Fruit fly (Drosophila melanogaster): Measurements from ENCODE around the gene Pk34A.

Pk34A gene

DNA sequence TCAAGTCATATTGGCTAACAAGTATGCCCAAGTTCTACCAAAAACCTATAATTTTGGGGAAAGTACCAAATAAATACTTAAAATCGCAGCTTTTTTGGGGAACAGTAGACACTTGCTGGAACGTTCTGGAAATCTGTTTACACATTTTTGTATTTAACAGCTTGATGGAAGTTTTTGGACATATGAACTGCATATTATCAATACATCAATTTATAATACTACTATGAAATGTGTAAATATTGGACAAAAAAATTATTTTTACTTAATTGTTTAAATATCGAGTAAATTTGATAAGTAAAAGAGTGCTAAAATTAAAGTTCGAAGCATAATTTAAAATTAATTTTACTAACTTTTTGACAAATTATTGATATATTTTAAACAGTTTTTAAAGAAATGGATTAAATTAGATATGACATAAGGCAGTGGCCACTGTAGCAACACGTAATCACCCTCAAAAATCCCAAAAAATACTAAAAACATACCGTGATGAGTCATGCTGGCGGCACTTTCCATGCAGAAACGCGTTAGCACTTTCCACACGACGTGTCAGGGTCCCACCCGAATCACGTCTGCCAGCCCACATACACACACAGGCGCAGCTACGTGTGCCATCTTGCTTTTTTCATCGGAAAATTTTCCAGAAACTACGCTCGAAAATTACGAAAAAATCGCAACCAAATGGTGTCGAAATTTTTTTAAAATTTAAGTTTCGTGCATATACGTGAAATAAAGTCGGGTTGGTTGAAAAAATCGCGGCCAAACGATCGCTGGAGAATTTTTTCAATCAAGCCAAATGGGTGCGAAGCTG lies 6.6 kb downstream of the Pk34A start, which contains the start of gene Sirt1:
TSS of gene Sirt1 (plus strand) at position 571 of the 808 bp plus-strand sequence.
- TF ChIP-seq CG17801 (GFP tag; optimal IDR thresholded peaks at IDR 0.05; ENCODE audit: partially characterized antibody), result peak; percentile 65

DNA sequence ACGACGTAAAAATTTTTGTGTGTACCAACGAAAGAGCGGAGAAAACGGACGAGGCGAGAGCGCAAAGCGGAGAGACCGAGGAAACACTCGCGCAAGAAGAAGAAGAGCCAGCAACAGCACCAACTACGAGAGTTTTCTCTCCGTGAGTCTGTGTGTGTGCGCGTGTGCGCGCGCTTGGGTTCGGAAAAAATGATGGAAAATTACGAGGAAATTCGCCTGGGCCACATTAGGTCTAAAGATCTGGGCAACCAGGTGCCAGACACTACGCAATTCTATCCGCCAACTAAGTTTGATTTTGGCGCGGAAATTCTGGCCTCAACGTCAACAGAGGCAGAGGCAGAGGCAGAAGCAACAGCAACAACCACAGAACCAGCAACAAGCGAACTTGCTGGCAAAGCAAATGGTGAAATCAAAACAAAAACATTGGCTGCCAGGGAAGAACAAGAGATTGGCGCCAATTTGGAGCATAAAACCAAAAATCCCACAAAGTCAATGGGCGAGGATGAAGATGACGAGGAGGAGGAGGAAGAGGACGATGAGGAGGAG lies 7.3 kb downstream of the Pk34A start, which contains the start of gene DnaJ-H:
TSS of gene DnaJ-H (minus strand) at position 271 of the 546 bp plus-strand sequence.
- no peak for TF ChIP-seq CG17801 (GFP tag; optimal IDR thresholded peaks at IDR 0.05; ENCODE audit: partially characterized antibody)

dm6 chr2L:13176123-13176522 lies 17.5 kb downstream of the Pk34A start, which contains the start of gene CG43925:
CG43925 (plus strand) TSS chr2L:13176423.
- no peak for TF ChIP-seq CG17801 (GFP tag; optimal IDR thresholded peaks at IDR 0.05; ENCODE audit: partially characterized antibody)

DNA sequence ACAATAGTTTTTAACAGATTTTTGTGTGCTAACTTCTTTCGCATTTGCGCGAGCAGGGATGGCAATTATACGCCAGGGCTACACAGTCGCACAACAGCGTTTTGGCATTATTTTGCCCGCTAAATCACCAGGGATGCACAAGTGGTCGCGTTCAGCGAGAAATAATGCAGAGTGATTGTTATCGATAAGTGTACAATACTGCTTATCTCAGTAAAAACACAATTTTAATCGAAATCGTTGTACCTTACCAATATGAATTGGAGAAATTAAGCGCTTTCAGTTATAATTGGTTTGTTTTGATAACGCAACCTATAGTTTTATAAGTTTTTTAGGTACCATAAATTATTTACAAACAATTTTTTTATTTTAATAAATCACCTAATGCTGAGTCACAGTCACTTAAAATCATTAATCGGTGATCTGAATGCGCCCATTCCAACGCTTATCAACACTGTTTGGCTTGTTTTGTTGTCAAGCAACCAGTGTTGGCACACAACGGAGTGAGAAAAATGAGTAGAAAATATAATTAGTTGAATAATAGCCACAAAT lies 18.2 kb downstream of the Pk34A start, which contains the start of the genes Sfmbt and CG5439:
TSS of gene Sfmbt (minus strand) at position 85 of the 549 bp plus-strand sequence.
TSS of gene CG5439 (plus strand) at position 450 of the 549 bp plus-strand sequence.
- TF ChIP-seq CG17801 (GFP tag; optimal IDR thresholded peaks at IDR 0.05; ENCODE audit: partially characterized antibody), result peak; percentile 62

- TF ChIP-seq CG17801 (GFP tag; optimal IDR thresholded peaks at IDR 0.05; ENCODE audit: partially characterized antibody), result peak; percentile 21
These were observed 20.5 kb downstream of the Pk34A start, which contains the start of gene Alg7 for dm6 chr2L:13179095-13179494. Alg7 (plus strand) TSS chr2L:13179247.

DNA sequence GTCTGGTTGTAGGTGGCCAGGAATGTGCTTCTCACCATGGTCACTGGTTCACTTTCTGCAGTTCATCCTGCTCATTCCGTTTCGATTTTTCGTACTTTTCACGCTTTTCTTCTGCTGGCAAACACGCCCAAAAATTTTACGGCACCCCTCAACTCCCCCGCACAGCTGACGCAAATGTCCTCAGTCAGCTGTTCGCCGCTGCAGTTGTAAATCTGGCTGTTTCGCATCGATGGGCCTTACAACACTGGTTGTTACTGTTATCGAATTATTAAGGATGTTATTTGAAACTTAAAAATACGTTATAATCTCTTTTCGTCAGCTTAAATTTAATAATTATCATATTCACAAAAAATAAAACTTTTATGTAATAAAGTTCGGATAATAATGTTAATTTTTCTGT lies 23.8 kb downstream of the Pk34A start, which contains the start of gene Mgat3:
TSS of gene Mgat3 (minus strand) at position 182 of the 400 bp plus-strand sequence.
- TF ChIP-seq CG17801 (GFP tag; optimal IDR thresholded peaks at IDR 0.05; ENCODE audit: partially characterized antibody), result no peak

- TF ChIP-seq CG17801 (GFP tag; optimal IDR thresholded peaks at IDR 0.05; ENCODE audit: partially characterized antibody), result no peak
These were observed 24.5 kb downstream of the Pk34A start, which contains the start of gene Rsph1 for dm6 chr2L:13183150-13183549. Rsph1 (plus strand) TSS chr2L:13183450.

- TF ChIP-seq CG17801 (GFP tag; optimal IDR thresholded peaks at IDR 0.05; ENCODE audit: partially characterized antibody), result peak; percentile 23
These were observed 31.9 kb downstream of the Pk34A start for dm6 chr2L:13190534-13190933.

DNA sequence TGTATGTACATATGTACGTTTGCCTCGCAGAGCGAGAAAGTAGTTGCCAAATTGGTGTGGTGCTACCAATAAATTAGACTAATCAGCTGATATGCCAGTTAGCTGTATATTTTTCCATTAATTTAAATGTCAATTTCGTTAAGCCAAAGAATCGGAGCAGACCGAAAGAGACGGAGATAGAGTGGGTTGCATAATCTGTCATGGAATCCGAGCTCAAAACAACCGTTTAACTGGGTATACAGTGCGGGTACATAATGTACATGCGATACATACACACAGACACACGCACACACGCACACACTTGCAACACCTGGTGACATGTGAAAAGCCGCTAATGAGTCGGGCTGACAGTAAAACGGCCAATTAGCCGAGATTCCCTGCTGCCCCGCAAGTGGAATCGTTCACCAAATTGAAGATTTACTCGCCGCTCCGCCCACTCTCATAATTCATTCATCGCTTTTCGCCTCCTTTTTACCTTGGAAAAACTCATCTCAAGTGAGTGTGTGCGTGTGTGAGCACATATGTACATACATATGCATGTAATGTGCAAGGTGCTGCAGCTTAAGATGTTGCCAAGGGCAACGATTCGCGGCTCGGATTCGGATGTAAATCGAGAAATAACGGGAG lies 32.6 kb downstream of the Pk34A start:
- TF ChIP-seq CG17801 (GFP tag; optimal IDR thresholded peaks at IDR 0.05; ENCODE audit: partially characterized antibody), result no peak

DNA sequence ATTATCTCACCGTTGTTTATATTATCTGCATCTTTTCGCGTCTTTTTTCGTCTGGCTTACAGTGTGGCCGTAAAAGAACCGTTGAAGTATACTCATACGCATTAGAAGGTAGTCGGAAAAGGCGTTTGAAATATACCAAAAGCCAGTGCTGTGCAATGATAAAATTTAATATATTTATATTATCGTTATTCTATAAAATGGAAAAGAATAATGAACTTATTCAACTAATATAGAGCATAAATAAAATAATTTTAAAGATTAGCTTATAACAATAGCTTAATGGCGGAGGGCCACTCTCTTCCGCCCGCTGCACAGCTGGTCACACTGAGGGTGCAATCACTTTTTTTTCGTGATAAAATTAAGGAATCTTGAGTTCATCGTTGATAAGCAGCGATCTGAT lies 33.3 kb downstream of the Pk34A start, which contains the start of the genes CG16974 and Edem2:
TSS of gene CG16974 (minus strand) at position 86 of the 400 bp plus-strand sequence.
TSS of gene Edem2 (plus strand) at position 308 of the 400 bp plus-strand sequence.
- TF ChIP-seq CG17801 (GFP tag; optimal IDR thresholded peaks at IDR 0.05; ENCODE audit: partially characterized antibody), result peak; percentile 78

DNA sequence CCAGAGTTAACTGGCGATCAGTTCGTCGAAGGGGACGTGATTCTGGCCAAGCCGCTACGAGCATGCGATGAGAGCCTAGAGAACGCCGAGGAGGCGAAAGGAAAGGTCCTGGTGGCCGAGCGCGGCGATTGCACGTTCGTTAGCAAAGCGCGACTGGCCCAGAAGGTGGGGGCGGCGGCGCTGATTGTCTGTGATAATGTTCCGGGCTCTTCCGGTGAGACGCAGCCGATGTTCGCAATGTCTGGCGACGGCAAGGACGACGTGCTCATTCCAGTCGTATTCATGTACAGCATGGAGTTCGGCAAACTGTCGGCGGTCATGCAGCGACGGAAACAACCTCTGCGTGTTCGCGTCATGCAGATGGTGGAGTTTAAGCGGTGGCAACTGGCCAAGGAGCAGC lies 37.2 kb downstream of the Pk34A start:
- TF ChIP-seq CG17801 (GFP tag; optimal IDR thresholded peaks at IDR 0.05; ENCODE audit: partially characterized antibody), result no peak

- peak; percentile 12 for TF ChIP-seq CG17801 (GFP tag; optimal IDR thresholded peaks at IDR 0.05; ENCODE audit: partially characterized antibody)
These were observed 44.4 kb downstream of the Pk34A start, which contains the start of gene CG16972 for dm6 chr2L:13202960-13203436. CG16972 (minus strand) TSS chr2L:13203295.

- peak; percentile 21 for TF ChIP-seq CG17801 (GFP tag; optimal IDR thresholded peaks at IDR 0.05; ENCODE audit: partially characterized antibody)
These were observed 45.0 kb downstream of the Pk34A start, which contains the start of gene Pect for dm6 chr2L:13203437-13204137. Pect (plus strand) TSS chr2L:13203762.

DNA sequence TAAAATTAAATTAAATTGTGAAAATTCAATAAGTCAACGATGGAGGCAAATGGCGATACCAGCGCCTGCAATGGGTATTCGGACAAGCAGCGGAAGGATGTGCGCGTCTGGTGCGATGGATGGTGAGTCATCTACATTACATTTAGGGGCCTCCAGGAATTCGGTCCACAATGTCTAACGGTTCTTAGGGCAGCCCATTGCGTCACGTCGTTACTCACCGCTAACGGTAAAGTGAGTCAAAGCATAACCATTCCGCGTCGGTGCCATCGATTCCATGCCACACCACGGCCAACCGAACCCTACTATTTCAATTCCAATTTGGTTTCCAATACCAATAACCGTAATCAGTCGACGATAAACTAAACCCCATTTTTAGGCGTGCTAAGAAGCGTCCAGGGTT lies 45.5 kb downstream of the Pk34A start:
- TF ChIP-seq CG17801 (GFP tag; optimal IDR thresholded peaks at IDR 0.05; ENCODE audit: partially characterized antibody), result no peak
